Fruit fly (Drosophila melanogaster) whole organism, adult: ENCODE measurements around the gene Sfp79B.

Experiments
- CG14711 ChIP-seq: fragments of 200-800 bp; sonication (Bioruptor generic); optimal IDR thresholded peaks from 2 replicates; lab custom pipeline; 2018; ENCODE audit warnings: missing biosample characterization, mild to moderate bottlenecking, missing genetic modification characterization, moderate library complexity
- CG33017 ChIP-seq: fragments of 200-800 bp; sonication (Bioruptor generic); optimal IDR thresholded peaks from 2 replicates; lab custom pipeline; 2018; ENCODE audit warnings: missing biosample characterization, mild to moderate bottlenecking, missing genetic modification characterization, moderate library complexity
- CG5204 ChIP-seq: fragments of 200-800 bp; sonication (Bioruptor generic); optimal IDR thresholded peaks from 2 replicates; lab custom pipeline; 2016; ENCODE audit warnings: missing biosample characterization, missing genetic modification characterization
- CG7101 ChIP-seq: fragments of 200-800 bp; sonication (Bioruptor generic); optimal IDR thresholded peaks from 2 replicates; lab custom pipeline; 2018; ENCODE audit warnings: missing biosample characterization, mild to moderate bottlenecking, missing genetic modification characterization, moderate library complexity
- cic ChIP-seq: fragments of 200-800 bp; sonication (Bioruptor generic); optimal IDR thresholded peaks from 2 replicates; lab custom pipeline; 2017; ENCODE audit warnings: missing biosample characterization, mild to moderate bottlenecking, missing genetic modification characterization, moderate library complexity
- cnc ChIP-seq, 2 experiments: fragments of >200 bp; optimal IDR thresholded peaks; 2 replicates each; lab custom pipeline; 2017
- pad ChIP-seq: fragments of 200-800 bp; sonication (Bioruptor generic); optimal IDR thresholded peaks from 3 replicates; lab custom pipeline; 2017; ENCODE audit warnings: missing biosample characterization, missing genetic modification characterization, mild to moderate bottlenecking, moderate library complexity, missing genetic modification reagents
- tj ChIP-seq: fragments of 200-800 bp; sonication (Bioruptor generic); optimal IDR thresholded peaks from 3 replicates; lab custom pipeline; 2017; ENCODE audit warnings: missing biosample characterization, mild to moderate bottlenecking, missing genetic modification characterization, moderate library complexity
- toe ChIP-seq: fragments of 200-800 bp; sonication (Bioruptor generic); optimal IDR thresholded peaks from 2 replicates; lab custom pipeline; 2016; ENCODE audit warnings: missing biosample characterization, missing genetic modification characterization

dm6 chr3L:22106704-22107103 is 26.6 kb downstream of the Sfp79B start:
- TF ChIP-seq CG14711 (tag; lab: Kevin White, UChicago) (no peak), CG7101 (tag; lab: Kevin White, UChicago) (no peak), pad (GFP tag; lab: Kevin White, UChicago) (no peak), CG33017 (tag; lab: Kevin White, UChicago) (no peak), cic (no peak), cnc (optimal IDR thresholded peaks at IDR 0.05; lab: Kevin White, UChicago) (no peak), CG5204 (GFP tag; lab: Kevin White, UChicago) (no peak), toe (GFP tag; lab: Kevin White, UChicago) (no peak), tj (no peak)
